Worm (Caenorhabditis elegans) whole organism, young adult: Measurements from ENCODE around the gene grd-12.

Experiments
- B0035.1 ChIP-seq: sonication (generic microtip); optimal IDR thresholded peaks from 2 replicates; lab custom pipeline; 2016; ENCODE audit warnings: missing genetic modification characterization, mild to moderate bottlenecking, missing compliant biosample characterization, missing genotype, missing genetic modification reagents
- F23B12.7 ChIP-seq: sonication (generic microtip); optimal IDR thresholded peaks from 2 replicates; lab custom pipeline; 2017; ENCODE audit warnings: missing genetic modification characterization, mild to moderate bottlenecking, missing compliant biosample characterization, antibody characterized with exemption, moderate library complexity; ENCODE audit not compliant: insufficient read depth
- F39B2.1 ChIP-seq: fragments of 200-800 bp; sonication (Bioruptor generic); IDR thresholded peaks from 2 replicates; pipeline ENCODE4 v1.3.6; 2022; ENCODE audit warnings: missing genetic modification reagents, missing genetic modification characterization, missing compliant biosample characterization
- F55B11.4 ChIP-seq: sonication (generic microtip); optimal IDR thresholded peaks from 2 replicates; lab custom pipeline; 2016; ENCODE audit warnings: missing compliant biosample characterization, missing genetic modification characterization, borderline replicate concordance; ENCODE audit not compliant: insufficient read depth
- T07F8.4 ChIP-seq: sonication (generic microtip); optimal IDR thresholded peaks from 2 replicates; lab custom pipeline; 2016; ENCODE audit warnings: mild to moderate bottlenecking, missing genetic modification characterization, moderate library complexity, missing compliant biosample characterization
- T26A5.8 ChIP-seq: sonication (generic microtip); optimal IDR thresholded peaks from 2 replicates; lab custom pipeline; 2016; ENCODE audit warnings: missing genetic modification characterization, missing compliant biosample characterization
- Y95B8A.8 ChIP-seq: fragments of 200-800 bp; sonication (Bioruptor generic); IDR thresholded peaks from 2 replicates; pipeline ENCODE4 v1.3.6; 2022; ENCODE audit warnings: missing genetic modification reagents, missing genetic modification characterization, missing compliant biosample characterization
- akir-1 ChIP-seq: fragments of 200-800 bp; sonication (Bioruptor generic); optimal IDR thresholded peaks from 2 replicates; lab custom pipeline; 2018; ENCODE audit warnings: mild to moderate bottlenecking, missing genetic modification characterization, moderate library complexity, missing compliant biosample characterization
- atf-7 ChIP-seq: sonication (generic microtip); optimal IDR thresholded peaks from 2 replicates; lab custom pipeline; 2017; ENCODE audit warnings: mild to moderate bottlenecking, missing genetic modification characterization, missing compliant biosample characterization
- attf-3 ChIP-seq: fragments of 200-800 bp; sonication (Bioruptor generic); conservative IDR thresholded peaks from 2 replicates; pipeline ENCODE4 v1.3.6; 2022; ENCODE audit warnings: missing genetic modification reagents, missing genetic modification characterization, missing compliant biosample characterization
- attf-5 ChIP-seq: fragments of 200-800 bp; sonication (Bioruptor generic); optimal IDR thresholded peaks from 2 replicates; lab custom pipeline; 2018; ENCODE audit warnings: mild to moderate bottlenecking, missing genetic modification characterization, missing compliant biosample characterization
- bed-2 ChIP-seq: fragments of 200-800 bp; sonication (Bioruptor generic); IDR thresholded peaks from 2 replicates; pipeline ENCODE4 v1.3.6; 2022; ENCODE audit warnings: missing genetic modification reagents, missing genetic modification characterization, missing compliant biosample characterization
- cebp-2 ChIP-seq: fragments of 200-800 bp; sonication (Bioruptor generic); IDR thresholded peaks from 2 replicates; pipeline ENCODE4 v1.3.6; 2022; ENCODE audit warnings: missing genetic modification characterization, missing compliant biosample characterization
- ceh-100 ChIP-seq: fragments of 200-800 bp; sonication (Bioruptor generic); IDR thresholded peaks from 2 replicates; pipeline ENCODE4 v1.3.6; 2022; ENCODE audit warnings: missing genetic modification reagents, missing genetic modification characterization, missing compliant biosample characterization
- ceh-27 ChIP-seq: fragments of 200-800 bp; sonication (Bioruptor generic); optimal IDR thresholded peaks from 2 replicates; lab custom pipeline; 2018; ENCODE audit warnings: mild to moderate bottlenecking, missing genetic modification characterization, moderate library complexity, missing compliant biosample characterization
- ceh-58 ChIP-seq: fragments of 200-800 bp; sonication (Bioruptor generic); IDR thresholded peaks from 2 replicates; pipeline ENCODE4 v1.3.6; 2022; ENCODE audit warnings: missing genetic modification characterization, missing compliant biosample characterization
- gei-17 ChIP-seq: fragments of 200-800 bp; sonication (Bioruptor generic); optimal IDR thresholded peaks from 2 replicates; lab custom pipeline; 2018; ENCODE audit warnings: mild to moderate bottlenecking, missing genetic modification characterization, missing compliant biosample characterization
- him-1 ChIP-seq: sonication (generic microtip); optimal IDR thresholded peaks from 2 replicates; lab custom pipeline; 2016; ENCODE audit warnings: missing genotype, missing genetic modification reagents, missing genetic modification characterization, missing compliant biosample characterization
- hmg-1.2 ChIP-seq: fragments of 200-800 bp; sonication (Bioruptor generic); IDR thresholded peaks from 2 replicates; pipeline ENCODE4 v1.3.6; 2022; ENCODE audit warnings: missing genetic modification reagents, missing genetic modification characterization, missing compliant biosample characterization
- let-526 ChIP-seq: fragments of 200-800 bp; sonication (Bioruptor generic); IDR thresholded peaks from 2 replicates; pipeline ENCODE4 v1.3.6; 2022; ENCODE audit warnings: missing genetic modification reagents, missing genetic modification characterization, missing compliant biosample characterization
- let-607 ChIP-seq, 2 experiments: fragments of 200-800 bp in 1 of 2; sonication (Bioruptor generic) in 1 of 2; sonication (generic microtip) in 1 of 2; optimal IDR thresholded peaks; 2 replicates each; lab custom pipeline; 2016 to 2018; ENCODE audit warnings: mild to moderate bottlenecking in 2 of 2, missing compliant biosample characterization in 2 of 2, missing genetic modification characterization in 2 of 2, moderate library complexity in 2 of 2, missing genotype in 1 of 2
- lir-1 ChIP-seq: fragments of 200-800 bp; sonication (Bioruptor generic); conservative IDR thresholded peaks from 2 replicates; pipeline ENCODE4 v1.3.6; 2022; ENCODE audit warnings: missing genetic modification reagents, missing genetic modification characterization, missing compliant biosample characterization
- lsy-27 ChIP-seq: sonication (generic microtip); optimal IDR thresholded peaks from 2 replicates; lab custom pipeline; 2017; ENCODE audit warnings: missing genetic modification characterization, mild to moderate bottlenecking, missing compliant biosample characterization, antibody characterized with exemption, missing genotype, borderline replicate concordance; ENCODE audit not compliant: insufficient read depth
- pbrm-1 ChIP-seq: fragments of 200-800 bp; sonication (Bioruptor generic); IDR thresholded peaks from 2 replicates; pipeline ENCODE4 v1.3.6; 2022; ENCODE audit warnings: missing genetic modification reagents, missing genetic modification characterization, missing compliant biosample characterization
- rec-8 ChIP-seq, 2 experiments: sonication (generic microtip); optimal IDR thresholded peaks; 2 replicates each; lab custom pipeline; 2016; ENCODE audit warnings: mild to moderate bottlenecking in 2 of 2, missing genetic modification characterization in 2 of 2, missing genetic modification reagents in 2 of 2, missing genotype in 2 of 2, missing biosample characterization in 1 of 2, missing compliant biosample characterization in 1 of 2, moderate library complexity in 1 of 2
- sptf-2 ChIP-seq: fragments of 200-800 bp; sonication (Bioruptor generic); optimal IDR thresholded peaks from 2 replicates; lab custom pipeline; 2018; ENCODE audit warnings: mild to moderate bottlenecking, missing genetic modification characterization, missing compliant biosample characterization
- tlf-1 ChIP-seq: fragments of 200-800 bp; sonication (Bioruptor generic); optimal IDR thresholded peaks from 2 replicates; lab custom pipeline; 2018; ENCODE audit warnings: mild to moderate bottlenecking, missing genetic modification characterization, missing compliant biosample characterization
- unc-130 ChIP-seq: sonication (generic microtip); optimal IDR thresholded peaks from 2 replicates; lab custom pipeline; 2016; ENCODE audit warnings: missing genetic modification reagents, missing genetic modification characterization, missing compliant biosample characterization
- xnd-1 ChIP-seq: sonication (generic microtip); optimal IDR thresholded peaks from 2 replicates; lab custom pipeline; 2016; ENCODE audit warnings: missing genotype, missing genetic modification reagents, missing genetic modification characterization, missing compliant biosample characterization
- zfh-2 ChIP-seq: fragments of 200-800 bp; sonication (Bioruptor generic); conservative IDR thresholded peaks from 2 replicates; pipeline ENCODE4 v1.3.6; 2022; ENCODE audit warnings: missing genetic modification reagents, missing genetic modification characterization, missing compliant biosample characterization
- zim-3 ChIP-seq: sonication (generic microtip); optimal IDR thresholded peaks from 2 replicates; lab custom pipeline; 2017; ENCODE audit warnings: mild to moderate bottlenecking, missing genetic modification characterization, moderate library complexity, missing compliant biosample characterization

The grd-12 gene

DNA sequence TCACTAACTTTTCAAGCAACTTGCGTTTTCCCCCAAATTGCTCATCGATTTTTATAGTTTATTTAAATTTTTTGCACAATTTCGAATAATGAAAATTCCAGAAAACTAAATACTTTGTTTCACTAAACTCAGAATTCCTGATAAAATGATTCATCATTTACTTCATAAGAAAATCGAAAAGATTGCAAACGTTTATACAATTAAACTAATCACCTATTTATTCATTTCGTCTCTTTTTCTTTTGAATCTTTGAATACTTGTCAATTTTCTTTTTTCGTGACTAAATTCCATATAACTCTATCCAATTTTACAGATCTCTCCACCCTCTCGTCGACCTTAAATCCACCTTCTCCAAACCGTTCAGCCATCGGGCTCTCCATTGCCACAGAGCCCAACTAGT, 41.7 kb upstream of the grd-12 start, which contains the start of gene C30G7.2:
C30G7.2 (plus strand) TSS at position 301 of the 400 bp plus-strand sequence.
- no peak for TF ChIP-seq Y95B8A.8
- no peak for TF ChIP-seq attf-5 (GFP tag; lab: Kevin White, UChicago)
- TF ChIP-seq ceh-100 (GFP tag; lab: Robert Waterston, UW), result no peak
- no peak for TF ChIP-seq rec-8 (tag; optimal IDR thresholded peaks at IDR 0.05; lab: Kevin White, UChicago)
- no peak for TF ChIP-seq F55B11.4 (tag; lab: Kevin White, UChicago)
- no peak for TF ChIP-seq bed-2 (GFP tag; lab: Robert Waterston, UW)
- TF ChIP-seq ceh-27 (GFP tag; lab: Kevin White, UChicago), result no peak
- no peak for TF ChIP-seq ceh-58 (GFP tag; lab: Robert Waterston, UW)
- no peak for TF ChIP-seq attf-3 (GFP tag; lab: Robert Waterston, UW)
- TF ChIP-seq xnd-1, result no peak
- no peak for TF ChIP-seq let-607 (tag; optimal IDR thresholded peaks at IDR 0.05; lab: Kevin White, UChicago)
- TF ChIP-seq atf-7, result no peak
- TF ChIP-seq tlf-1 (GFP tag; lab: Kevin White, UChicago), result no peak
- TF ChIP-seq gei-17 (GFP tag; lab: Kevin White, UChicago), result no peak

DNA sequence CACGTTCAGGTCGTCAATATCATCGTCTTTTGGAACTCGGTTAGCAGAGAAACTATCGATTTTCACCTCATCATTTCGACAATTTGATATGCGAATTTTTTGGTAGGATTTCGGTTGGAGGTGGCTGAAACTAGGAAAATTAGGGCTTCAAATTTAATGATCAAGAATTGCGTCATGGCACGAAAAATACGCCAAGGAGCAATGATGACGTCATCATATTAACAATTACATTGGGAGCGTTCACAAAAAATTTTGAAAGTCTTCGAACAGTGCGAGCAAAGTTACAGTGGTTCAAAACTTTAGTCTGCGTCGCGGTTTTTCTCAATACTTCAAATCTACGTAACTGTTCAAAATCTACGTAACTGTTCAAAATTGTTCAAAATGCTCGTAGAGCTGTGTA, 35.4 kb upstream of the grd-12 start:
- TF ChIP-seq B0035.1 (tag; lab: Kevin White, UChicago) (no peak), lir-1 (GFP tag; lab: Robert Waterston, UW) (no peak), F23B12.7 (tag; lab: Kevin White, UChicago) (no peak), akir-1 (GFP tag; lab: Kevin White, UChicago) (no peak), zfh-2 (GFP tag; lab: Robert Waterston, UW) (no peak), hmg-1.2 (GFP tag; lab: Robert Waterston, UW) (no peak), T07F8.4 (tag; lab: Kevin White, UChicago) (no peak), lsy-27 (tag; lab: Kevin White, UChicago) (no peak), cebp-2 (no peak)
- TF ChIP-seq, all 124 proteins: peak for 0

DNA sequence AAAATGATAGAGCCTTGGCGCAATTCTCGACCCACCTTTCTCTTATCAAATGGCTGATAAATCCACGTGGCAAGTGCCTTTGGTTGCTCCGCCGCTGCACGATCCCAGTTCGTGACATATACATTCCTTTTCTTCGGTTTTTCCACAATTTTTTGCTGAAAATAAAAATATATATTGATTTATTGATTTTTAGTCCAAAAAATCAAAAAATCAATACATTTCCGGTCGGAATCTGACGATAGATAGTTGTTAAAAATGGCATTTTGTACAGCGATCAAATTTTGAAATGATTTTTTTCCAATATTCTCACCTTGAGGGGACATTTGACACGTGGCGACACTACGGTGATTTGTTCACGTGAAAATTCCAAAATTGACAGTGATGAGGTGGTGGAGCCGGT, 34.5 kb upstream of the grd-12 start:
- TF ChIP-seq unc-130 (GFP tag; lab: Kevin White, UChicago) (no peak), pbrm-1 (GFP tag; lab: Robert Waterston, UW) (no peak), let-526 (GFP tag; lab: Robert Waterston, UW) (no peak), hmg-1.2 (GFP tag; lab: Robert Waterston, UW) (no peak), sptf-2 (no peak), T26A5.8 (tag; lab: Kevin White, UChicago) (no peak), gei-17 (GFP tag; lab: Kevin White, UChicago) (no peak), rec-8 (tag; optimal IDR thresholded peaks at IDR 0.05; lab: Kevin White, UChicago) (no peak), F55B11.4 (tag; lab: Kevin White, UChicago) (no peak), xnd-1 (no peak), zim-3 (tag; lab: Kevin White, UChicago) (no peak), lsy-27 (tag; lab: Kevin White, UChicago) (no peak), F39B2.1 (no peak)

DNA sequence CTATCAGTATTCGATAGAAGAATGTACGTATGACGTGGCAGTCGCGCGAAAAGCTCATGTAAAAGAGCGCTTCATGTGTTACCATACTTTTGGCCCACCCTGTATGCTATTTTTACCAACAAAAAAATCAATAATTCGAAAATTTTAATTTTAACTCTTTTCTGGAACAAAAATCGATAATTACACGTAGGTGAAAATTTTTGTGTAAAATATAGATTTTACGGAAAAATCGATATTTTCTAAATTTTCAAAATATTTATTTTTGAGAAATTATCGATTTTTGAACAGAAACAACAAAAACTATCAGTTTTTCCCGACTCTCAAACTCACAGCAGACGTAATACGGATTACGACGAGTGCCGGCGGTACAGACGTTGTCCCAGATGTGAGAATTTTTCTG, 33.2 kb upstream of the grd-12 start:
- no peak for TF ChIP-seq him-1 (tag; lab: Kevin White, UChicago)
- TF ChIP-seq, all 124 proteins: peak for 0
